Worm (Caenorhabditis elegans) whole organism, L1 larva: Measurements from ENCODE around the gene C47E8.3.

Experiments used
- C04F5.9 ChIP-seq: sonication (generic microtip); optimal IDR thresholded peaks from 2 replicates; lab custom pipeline; 2016; ENCODE audit warnings: missing genetic modification characterization, missing compliant biosample characterization
- C16A3.4 ChIP-seq: fragments of 150-350 bp; optimal IDR thresholded peaks from 2 replicates; lab custom pipeline; 2014; ENCODE audit warnings: missing biosample characterization, missing genetic modification characterization
- alr-1 ChIP-seq: fragments of 200-800 bp; sonication (Bioruptor generic); optimal IDR thresholded peaks from 2 replicates; lab custom pipeline; 2018; ENCODE audit warnings: borderline replicate concordance, mild to moderate bottlenecking, missing genetic modification characterization, missing compliant biosample characterization
- blmp-1 ChIP-seq: fragments of 150-350 bp; optimal IDR thresholded peaks from 2 replicates; lab custom pipeline; 2014; ENCODE audit warnings: missing biosample characterization, missing genetic modification characterization
- ceh-82 ChIP-seq, 3 experiments: fragments of 150-350 bp in 1 of 3; sonication (generic microtip) in 2 of 3; optimal IDR thresholded peaks; 2 replicates each; lab custom pipeline; 2014 to 2017; ENCODE audit warnings: missing biosample characterization in 3 of 3, missing genetic modification characterization in 3 of 3
- ceh-88 ChIP-seq: fragments of 200-800 bp; sonication (Bioruptor generic); IDR thresholded peaks from 2 replicates; pipeline ENCODE4 v1.3.6; 2022; ENCODE audit warnings: missing genetic modification characterization, missing compliant biosample characterization
- ces-1 ChIP-seq: fragments of 150-350 bp; optimal IDR thresholded peaks from 2 replicates; lab custom pipeline; 2014; ENCODE audit warnings: missing biosample characterization, missing genetic modification reagents, missing genetic modification characterization
- dpl-1 ChIP-seq, 3 experiments: fragments of 150-350 bp in 2 of 3; sonication (generic microtip) in 1 of 3; optimal IDR thresholded peaks; 2 replicates each; lab custom pipeline; 2014 to 2017; ENCODE audit warnings: missing biosample characterization in 3 of 3, missing genetic modification characterization in 3 of 3, missing genetic modification reagents in 3 of 3
- dsc-1 ChIP-seq: sonication (generic microtip); optimal IDR thresholded peaks from 2 replicates; lab custom pipeline; 2016; ENCODE audit warnings: mild to moderate bottlenecking, missing genetic modification characterization, missing compliant biosample characterization
- efl-1 ChIP-seq, 4 experiments: fragments of 150-350 bp; optimal IDR thresholded peaks in 3 of 4; peaks in 1 of 4; 1 replicate in 1 of 4; 2 replicates in 3 of 4; lab custom pipeline; 2014; ENCODE audit warnings: missing biosample characterization in 2 of 4, missing genetic modification characterization in 2 of 4, missing genetic modification reagents in 2 of 4
- efl-3 ChIP-seq: fragments of 200-800 bp; sonication (Bioruptor generic); optimal IDR thresholded peaks from 2 replicates; lab custom pipeline; 2018; ENCODE audit warnings: mild to moderate bottlenecking, missing genetic modification characterization, missing compliant biosample characterization
- egl-13 ChIP-seq: sonication (generic microtip); optimal IDR thresholded peaks from 2 replicates; lab custom pipeline; 2016; ENCODE audit warnings: missing genotype, missing genetic modification reagents, missing genetic modification characterization, missing compliant biosample characterization
- egl-27 ChIP-seq, 2 experiments: fragments of 150-350 bp in 1 of 2; sonication (generic microtip); optimal IDR thresholded peaks; 3 replicates each; lab custom pipeline; 2017 to 2018; ENCODE audit warnings: missing biosample characterization in 2 of 2, missing genetic modification characterization in 2 of 2, missing genetic modification reagents in 2 of 2
- fkh-10 ChIP-seq: sonication (generic microtip); optimal IDR thresholded peaks from 2 replicates; lab custom pipeline; 2017; ENCODE audit warnings: missing biosample characterization, missing genetic modification reagents, missing genetic modification characterization
- fkh-8 ChIP-seq: sonication (generic microtip); optimal IDR thresholded peaks from 2 replicates; lab custom pipeline; 2016; ENCODE audit warnings: mild to moderate bottlenecking, missing genetic modification characterization, missing compliant biosample characterization
- fos-1 ChIP-seq: fragments of 150-350 bp; optimal IDR thresholded peaks from 2 replicates; lab custom pipeline; 2014; ENCODE audit warnings: missing biosample characterization, missing genetic modification characterization
- grh-1 ChIP-seq: fragments of 200-800 bp; sonication (Bioruptor generic); IDR thresholded peaks from 2 replicates; pipeline ENCODE4 v1.3.6; 2022; ENCODE audit warnings: missing genetic modification reagents, missing genetic modification characterization, missing compliant biosample characterization
- hpl-2 ChIP-seq: fragments of 150-350 bp; optimal IDR thresholded peaks from 2 replicates; lab custom pipeline; 2014; ENCODE audit warnings: missing biosample characterization, missing genetic modification reagents, missing genetic modification characterization
- irx-1 ChIP-seq: sonication (generic microtip); optimal IDR thresholded peaks from 2 replicates; lab custom pipeline; 2016; ENCODE audit warnings: missing genetic modification characterization, missing compliant biosample characterization
- jun-1 ChIP-seq: fragments of 150-350 bp; optimal IDR thresholded peaks from 2 replicates; lab custom pipeline; 2014; ENCODE audit warnings: missing biosample characterization, missing genetic modification reagents, missing genetic modification characterization
- lin-14 ChIP-seq: fragments of 200-800 bp; sonication (Bioruptor generic); optimal IDR thresholded peaks from 2 replicates; lab custom pipeline; 2018; ENCODE audit warnings: mild to moderate bottlenecking, missing genetic modification characterization, moderate library complexity, missing compliant biosample characterization
- lin-15B ChIP-seq: fragments of 150-350 bp; sonication (generic microtip); optimal IDR thresholded peaks from 3 replicates; lab custom pipeline; 2014; ENCODE audit warnings: missing biosample characterization, missing genetic modification characterization
- lin-35 ChIP-seq, 2 experiments: fragments of 150-350 bp; optimal IDR thresholded peaks; 2 replicates each; lab custom pipeline; 2014; ENCODE audit warnings: missing biosample characterization in 2 of 2, missing genetic modification characterization in 2 of 2, missing genetic modification reagents in 2 of 2
- lir-3 ChIP-seq: sonication (generic microtip); optimal IDR thresholded peaks from 2 replicates; lab custom pipeline; 2016; ENCODE audit warnings: mild to moderate bottlenecking, missing genetic modification characterization, moderate library complexity, missing compliant biosample characterization; ENCODE audit not compliant: poor library complexity
- lsy-2 ChIP-seq, 2 experiments: fragments of 150-350 bp; optimal IDR thresholded peaks; 2 replicates each; lab custom pipeline; 2014; ENCODE audit warnings: missing biosample characterization in 2 of 2, missing genetic modification characterization in 2 of 2
- mab-9 ChIP-seq: fragments of 200-800 bp; sonication (Bioruptor generic); IDR thresholded peaks from 2 replicates; pipeline ENCODE4 v1.3.6; 2022; ENCODE audit warnings: missing genetic modification reagents, missing genetic modification characterization, missing compliant biosample characterization
- mef-2 ChIP-seq: fragments of 150-350 bp; optimal IDR thresholded peaks from 2 replicates; lab custom pipeline; 2014; ENCODE audit warnings: missing biosample characterization, missing genetic modification characterization
- nhr-12 ChIP-seq: sonication (generic microtip); optimal IDR thresholded peaks from 2 replicates; lab custom pipeline; 2017; ENCODE audit warnings: missing biosample characterization, missing genetic modification characterization
- nhr-19 ChIP-seq: fragments of 200-800 bp; sonication (Bioruptor generic); conservative IDR thresholded peaks from 2 replicates; pipeline ENCODE4 v1.3.6; 2022; ENCODE audit warnings: missing genetic modification characterization, missing compliant biosample characterization
- nhr-20 ChIP-seq: sonication (generic microtip); optimal IDR thresholded peaks from 2 replicates; lab custom pipeline; 2016; ENCODE audit warnings: mild to moderate bottlenecking, missing genetic modification characterization, missing compliant biosample characterization
- nhr-71 ChIP-seq: sonication (generic microtip); optimal IDR thresholded peaks from 2 replicates; lab custom pipeline; 2016; ENCODE audit warnings: mild to moderate bottlenecking, missing genetic modification characterization, moderate library complexity, missing compliant biosample characterization
- nhr-76 ChIP-seq: sonication (generic microtip); optimal IDR thresholded peaks from 2 replicates; lab custom pipeline; 2017; ENCODE audit warnings: missing biosample characterization, missing genetic modification characterization
- nhr-77 ChIP-seq: fragments of 150-350 bp; optimal IDR thresholded peaks from 2 replicates; lab custom pipeline; 2014; ENCODE audit warnings: missing biosample characterization, missing genetic modification characterization
- nhr-85 ChIP-seq: sonication (generic microtip); peaks from one replicate; lab custom pipeline; 2016; ENCODE audit warnings: missing genetic modification characterization, inconsistent platforms, missing compliant biosample characterization
- nhr-90 ChIP-seq: sonication (generic microtip); optimal IDR thresholded peaks from 2 replicates; lab custom pipeline; 2016; ENCODE audit warnings: mild to moderate bottlenecking, missing genetic modification characterization, missing compliant biosample characterization; ENCODE audit not compliant: poor library complexity
- pqm-1 ChIP-seq: sonication (generic microtip); optimal IDR thresholded peaks from 3 replicates; lab custom pipeline; 2017; ENCODE audit warnings: missing biosample characterization, missing genetic modification characterization
- rnt-1 ChIP-seq: sonication (generic microtip); optimal IDR thresholded peaks from 2 replicates; lab custom pipeline; 2016; ENCODE audit warnings: mild to moderate bottlenecking, missing genetic modification characterization, moderate library complexity, missing compliant biosample characterization
- skn-1 ChIP-seq: fragments of 150-350 bp; optimal IDR thresholded peaks from 2 replicates; lab custom pipeline; 2014; ENCODE audit warnings: missing biosample characterization, missing genetic modification characterization
- snpc-4 ChIP-seq: fragments of 150-350 bp; optimal IDR thresholded peaks from 2 replicates; lab custom pipeline; 2014; ENCODE audit warnings: missing biosample characterization, missing genetic modification characterization
- snu-23 ChIP-seq: sonication (generic microtip); optimal IDR thresholded peaks from 2 replicates; lab custom pipeline; 2016; ENCODE audit warnings: missing genetic modification characterization, missing compliant biosample characterization
- sox-4 ChIP-seq: sonication (generic microtip); optimal IDR thresholded peaks from 2 replicates; lab custom pipeline; 2016; ENCODE audit warnings: missing genetic modification characterization, missing compliant biosample characterization
- swsn-7 ChIP-seq: sonication (generic microtip); optimal IDR thresholded peaks from 2 replicates; lab custom pipeline; 2016; ENCODE audit warnings: missing genetic modification characterization, missing compliant biosample characterization
- tbx-2 ChIP-seq: sonication (generic microtip); optimal IDR thresholded peaks from 2 replicates; lab custom pipeline; 2016; ENCODE audit warnings: missing genetic modification characterization, missing compliant biosample characterization
- unc-130 ChIP-seq: fragments of 150-350 bp; optimal IDR thresholded peaks from 2 replicates; lab custom pipeline; 2017; ENCODE audit warnings: missing biosample characterization, missing genetic modification characterization, inconsistent platforms
- ztf-11 ChIP-seq, 2 experiments: sonication (generic microtip); optimal IDR thresholded peaks; 2 replicates each; lab custom pipeline; 2016 to 2017; ENCODE audit warnings: missing genetic modification characterization in 2 of 2, missing biosample characterization in 1 of 2, missing compliant biosample characterization in 1 of 2

The C47E8.3 gene

ce11 chrV:14645817-14646789 is 34.0 kb upstream of the C47E8.3 start, which contains the start of the genes rfc-1 and pmp-3:
Gene rfc-1 (minus strand): TSS chrV:14645979.
Gene pmp-3 (plus strand): TSS chrV:14646739.
- TF ChIP-seq ces-1 (no peak), snu-23 (peak; percentile 36), efl-1 (optimal IDR thresholded peaks at IDR 0.05; lab: Kevin White, UChicago) (peak; percentile 87 to 93), efl-1 (GFP tag; optimal IDR thresholded peaks at IDR 0.05 in 1 of 2; lab: Kevin White, UChicago) (peak; percentile 88 to 99), lin-14 (GFP tag; lab: Kevin White, UChicago) (peak; percentile 42), tbx-2 (tag; lab: Kevin White, UChicago) (peak; percentile 22), nhr-85 (tag; lab: Kevin White, UChicago) (peak; percentile 20), lin-15B (peak; percentile 29), skn-1 (tag; lab: Kevin White, UChicago) (peak; percentile 22), ceh-82 (tag; optimal IDR thresholded peaks at IDR 0.05; lab: Kevin White, UChicago) (no peak), sox-4 (no peak), grh-1 (no peak), fkh-8 (peak; percentile 12), dsc-1 (peak; percentile 2), dpl-1 (GFP tag; optimal IDR thresholded peaks at IDR 0.05; lab: Kevin White, UChicago) (peak; percentile 82 to 88 (median 86)), swsn-7 (tag; lab: Kevin White, UChicago) (peak; percentile 9), irx-1 (tag; lab: Kevin White, UChicago) (peak; percentile 5), unc-130 (tag; lab: Kevin White, UChicago) (peak; percentile 5), lsy-2 (tag; optimal IDR thresholded peaks at IDR 0.05; lab: Kevin White, UChicago) (peak; percentile 7 to 74), C04F5.9 (no peak), mef-2 (tag; lab: Kevin White, UChicago) (no peak), blmp-1 (tag; lab: Kevin White, UChicago) (peak; percentile 93), egl-27 (tag; optimal IDR thresholded peaks at IDR 0.05; lab: Kevin White, UChicago) (no peak), rnt-1 (tag; lab: Kevin White, UChicago) (peak; percentile 20), nhr-71 (tag; lab: Kevin White, UChicago) (peak; percentile 42), lin-35 (GFP tag; optimal IDR thresholded peaks at IDR 0.05; lab: Kevin White, UChicago) (peak; percentile 79 to 93), efl-3 (no peak), nhr-20 (tag; lab: Kevin White, UChicago) (peak; percentile 30)

DNA sequence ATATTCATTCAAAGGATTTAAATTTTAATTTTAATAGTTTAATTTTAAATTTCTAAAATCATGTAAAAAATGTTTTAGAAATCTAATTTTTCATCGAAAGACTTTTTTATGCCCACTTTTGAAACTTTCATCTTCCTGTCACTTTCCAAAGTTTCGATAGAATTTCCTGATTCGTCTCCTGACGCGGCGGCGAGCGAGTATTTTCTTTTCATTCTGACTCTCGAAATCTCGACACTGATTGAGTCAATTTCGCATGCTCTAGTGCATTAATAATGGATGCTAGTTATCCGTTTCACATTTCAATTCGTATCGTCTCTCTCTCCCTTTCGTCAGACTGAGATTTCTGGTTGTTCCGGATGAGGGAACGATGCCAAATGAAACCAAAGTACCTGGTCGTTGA is 31.3 kb upstream of the C47E8.3 start:
- no peak for TF ChIP-seq jun-1 (tag; lab: Kevin White, UChicago)
- no peak for TF ChIP-seq blmp-1 (tag; lab: Kevin White, UChicago)
- peak; percentile 45 for TF ChIP-seq lin-14 (GFP tag; lab: Kevin White, UChicago)
- peak; percentile 86 for TF ChIP-seq fkh-10 (GFP tag; lab: Kevin White, UChicago)
- TF ChIP-seq nhr-19: no peak
- TF ChIP-seq efl-1 (optimal IDR thresholded peaks at IDR 0.05; lab: Kevin White, UChicago): no peak
- TF ChIP-seq efl-1 (GFP tag; optimal IDR thresholded peaks at IDR 0.05 in 1 of 2; lab: Kevin White, UChicago): peak in 1 of 2 experiments; percentile 66

DNA sequence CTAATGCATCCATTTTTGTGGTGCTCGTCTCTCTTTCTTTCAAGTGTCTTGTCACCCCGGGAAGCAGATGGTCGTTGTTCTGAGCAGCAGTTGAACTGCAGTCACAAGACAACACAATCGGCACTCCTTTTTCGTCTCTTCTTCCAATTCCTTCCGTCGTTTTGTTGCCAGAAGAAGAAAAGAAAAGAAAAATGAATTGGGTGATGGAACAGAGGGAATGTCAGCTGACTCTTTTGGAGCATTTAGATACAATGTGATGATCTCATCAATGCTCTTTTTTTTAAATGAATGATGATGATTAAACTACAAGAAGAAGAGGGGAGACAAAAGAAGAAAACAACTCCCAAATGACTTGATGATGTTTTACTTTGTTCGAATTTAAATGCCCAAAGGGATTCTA is 30.2 kb upstream of the C47E8.3 start:
- no peak for TF ChIP-seq alr-1
- peak in 1 of 3 experiments; percentile 8 for TF ChIP-seq dpl-1 (GFP tag; optimal IDR thresholded peaks at IDR 0.05; lab: Kevin White, UChicago)
- no peak for TF ChIP-seq pqm-1 (tag; lab: Kevin White, UChicago)
- no peak for TF ChIP-seq jun-1 (tag; lab: Kevin White, UChicago)
- TF ChIP-seq mab-9 (GFP tag; lab: Robert Waterston, UW): no peak
- TF ChIP-seq nhr-12 (tag; lab: Kevin White, UChicago): no peak
- peak in 1 of 2 experiments; percentile 4 for TF ChIP-seq lin-35 (GFP tag; optimal IDR thresholded peaks at IDR 0.05; lab: Kevin White, UChicago)
- TF ChIP-seq ceh-88 (GFP tag; lab: Robert Waterston, UW): no peak
- TF ChIP-seq hpl-2 (GFP tag; lab: Kevin White, UChicago): no peak
- TF ChIP-seq dsc-1: no peak
- TF ChIP-seq efl-1 (optimal IDR thresholded peaks at IDR 0.05; lab: Kevin White, UChicago): peak in 1 of 2 experiments; percentile 22
- peak; percentile 12 to 56 for TF ChIP-seq efl-1 (GFP tag; optimal IDR thresholded peaks at IDR 0.05 in 1 of 2; lab: Kevin White, UChicago)
- no peak for TF ChIP-seq efl-3
- no peak for TF ChIP-seq fos-1
- TF ChIP-seq mef-2 (tag; lab: Kevin White, UChicago): no peak
- no peak for TF ChIP-seq lin-15B
- TF ChIP-seq ztf-11 (tag; optimal IDR thresholded peaks at IDR 0.05; lab: Kevin White, UChicago): no peak
- TF ChIP-seq egl-13 (tag; lab: Kevin White, UChicago): no peak
- no peak for TF ChIP-seq C16A3.4 (tag; lab: Kevin White, UChicago)
- no peak for TF ChIP-seq nhr-76 (tag; lab: Kevin White, UChicago)
- no peak for TF ChIP-seq nhr-90 (tag; lab: Kevin White, UChicago)
- TF ChIP-seq snpc-4 (tag; lab: Kevin White, UChicago): no peak
- TF ChIP-seq rnt-1 (tag; lab: Kevin White, UChicago): peak; percentile 32
- TF ChIP-seq lir-3: no peak
- no peak for TF ChIP-seq nhr-77 (tag; lab: Kevin White, UChicago)
